Comparison of ENCODE assay signal across 5 fruit fly cellular contexts in the genomic region with DNA sequence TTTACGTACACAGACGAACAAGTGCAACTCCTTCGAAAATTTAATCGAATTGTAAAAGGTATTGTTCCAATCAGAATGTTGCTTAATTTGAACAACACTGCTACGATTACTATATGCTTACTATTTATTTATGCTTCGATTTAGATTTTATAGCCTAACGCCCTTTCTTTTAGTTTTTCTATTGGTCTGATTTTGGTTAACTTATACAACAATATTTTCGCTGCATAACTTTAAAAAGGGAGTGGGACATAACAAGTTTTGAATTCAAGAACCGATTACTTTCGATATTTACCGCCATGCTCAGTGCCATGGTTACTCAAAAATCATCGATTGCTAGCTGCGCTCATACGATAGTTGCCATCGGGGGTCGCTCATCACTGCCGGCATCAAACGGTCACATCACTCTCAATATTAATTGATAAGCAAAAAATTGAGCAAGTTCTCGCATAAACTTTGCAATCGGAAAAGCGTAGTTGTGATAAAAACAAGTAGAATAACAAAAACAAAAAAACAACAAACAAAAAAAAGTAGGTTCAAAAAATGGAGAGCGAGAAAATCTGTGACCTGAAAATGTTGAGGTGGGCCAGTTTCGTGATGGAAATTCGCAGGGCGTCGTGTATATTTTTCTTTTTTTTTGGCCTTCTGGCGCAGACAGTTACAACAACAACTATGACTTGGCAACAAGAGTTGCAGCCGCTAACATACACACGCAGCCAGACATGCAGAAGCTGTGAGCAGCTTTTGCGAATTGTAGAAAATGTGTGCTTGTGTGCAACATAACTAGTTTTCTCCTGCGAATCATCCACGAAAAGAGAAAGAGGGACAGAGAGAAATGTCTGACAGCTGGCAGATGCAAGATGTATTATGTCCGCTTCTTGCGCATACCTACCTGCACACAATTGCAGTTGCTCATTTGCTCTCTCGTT.
TF ChIP-seq lines count a peak whose summit lies in the region.

A gene (minus strand): TSS at position 51 of the 926 bp plus-strand sequence.
A gene (plus strand): TSS at position 396 of the 926 bp plus-strand sequence.

- TF ChIP-seq CTCF in whole organism, embryonic (GFP tag; optimal IDR thresholded peaks at IDR 0.05; lab: Kevin White, UChicago), result no peak

TF ChIP-seq in whole organism, adult, 20 proteins besides CTCF, POLR2A, EP300 and RAD21 (continues in another document):
- TF ChIP-seq CG12768 (GFP tag; optimal IDR thresholded peaks at IDR 0.05; lab: Kevin White, UChicago), result no peak
- peak; percentile 25 for TF ChIP-seq cic (GFP tag; optimal IDR thresholded peaks at IDR 0.05; lab: Kevin White, UChicago)
- TF ChIP-seq CG33017 (tag; optimal IDR thresholded peaks at IDR 0.05; lab: Kevin White, UChicago), result no peak
- peak; percentile 13 for TF ChIP-seq Crg-1 (GFP tag; optimal IDR thresholded peaks at IDR 0.05; lab: Kevin White, UChicago)
- no peak for TF ChIP-seq kay (GFP tag; lab: Kevin White, UChicago; ENCODE audit: borderline replicate concordance)
- peak; percentile 41 for TF ChIP-seq CG7101 (tag; optimal IDR thresholded peaks at IDR 0.05; lab: Kevin White, UChicago)
- peak; percentile 12 for TF ChIP-seq CG14711 (tag; optimal IDR thresholded peaks at IDR 0.05; lab: Kevin White, UChicago)
- TF ChIP-seq Clk (GFP tag; optimal IDR thresholded peaks at IDR 0.05; lab: Kevin White, UChicago), result no peak
- no peak for TF ChIP-seq ovo (GFP tag; optimal IDR thresholded peaks at IDR 0.05; lab: Kevin White, UChicago)
- TF ChIP-seq Mnt (GFP tag; optimal IDR thresholded peaks at IDR 0.05; lab: Kevin White, UChicago), result peak; percentile 38
- peak; percentile 87 for TF ChIP-seq tj (GFP tag; optimal IDR thresholded peaks at IDR 0.05; lab: Kevin White, UChicago)
- TF ChIP-seq CG7045 (GFP tag; optimal IDR thresholded peaks at IDR 0.05; lab: Kevin White, UChicago), result no peak
- no peak for TF ChIP-seq toe (GFP tag; optimal IDR thresholded peaks at IDR 0.05; lab: Kevin White, UChicago)
- peak; percentile 78 for TF ChIP-seq bab1 (GFP tag; optimal IDR thresholded peaks at IDR 0.05; lab: Kevin White, UChicago)
- no peak for TF ChIP-seq pad (GFP tag; optimal IDR thresholded peaks at IDR 0.05; lab: Kevin White, UChicago)
- no peak for TF ChIP-seq cnc (optimal IDR thresholded peaks at IDR 0.05; lab: Kevin White, UChicago)

TF ChIP-seq in whole organism, embryonic, 481 proteins besides CTCF, POLR2A, EP300 and RAD21 (continues in another document):
- TF ChIP-seq stc (GFP tag; IDR thresholded peaks at IDR 0.05; lab: Robert Waterston, UW) (no peak), MBD-R2 (GFP tag; IDR thresholded peaks at IDR 0.05; lab: Robert Waterston, UW) (peak; percentile 69; the same call in 1 of the 2 replicates), Hr78 (GFP tag; optimal IDR thresholded peaks at IDR 0.05; lab: Kevin White, UChicago) (no peak), amos (GFP tag; IDR thresholded peaks at IDR 0.05; lab: Robert Waterston, UW; ENCODE audit: partially characterized antibody) (peak; percentile 95), CG4820 (GFP tag; optimal IDR thresholded peaks at IDR 0.05; lab: Kevin White, UChicago) (no peak), Trl (optimal IDR thresholded peaks at IDR 0.05; lab: Kevin White, UChicago) (peak; percentile 3 to 26), Trl (GFP tag; optimal IDR thresholded peaks at IDR 0.05; lab: Kevin White, UChicago) (no peak), CG1647 (GFP tag; optimal IDR thresholded peaks at IDR 0.05; lab: Kevin White, UChicago) (no peak), CG10209 (GFP tag; optimal IDR thresholded peaks at IDR 0.05; lab: Kevin White, UChicago) (no peak), MTF-1 (GFP tag; optimal IDR thresholded peaks at IDR 0.05; lab: Kevin White, UChicago; ENCODE audit: borderline replicate concordance) (no peak), CG1792 (GFP tag; optimal IDR thresholded peaks at IDR 0.05; lab: Kevin White, UChicago) (no peak), CG11695 (GFP tag; IDR thresholded peaks at IDR 0.05; lab: Robert Waterston, UW) (no peak), Sin3A (optimal IDR thresholded peaks at IDR 0.05; lab: Kevin White, UChicago) (peak; percentile 44), CG13123 (GFP tag; optimal IDR thresholded peaks at IDR 0.05; lab: Kevin White, UChicago) (no peak), CG11398 (GFP tag; optimal IDR thresholded peaks at IDR 0.05; lab: Kevin White, UChicago) (no peak), crp (GFP tag; optimal IDR thresholded peaks at IDR 0.05; lab: Kevin White, UChicago) (peak in 1 of 2 experiments; percentile 22)

TF ChIP-seq in whole organism, prepupa, 60 proteins besides CTCF, POLR2A, EP300 and RAD21 (continues in another document):
- TF ChIP-seq eg (GFP tag; IDR thresholded peaks at IDR 0.05; lab: Robert Waterston, UW), result no peak
- TF ChIP-seq CG3919 (GFP tag; optimal IDR thresholded peaks at IDR 0.05; lab: Kevin White, UChicago), result no peak
- TF ChIP-seq acj6 (GFP tag; optimal IDR thresholded peaks at IDR 0.05; lab: Kevin White, UChicago), result no peak
- TF ChIP-seq esn (GFP tag; optimal IDR thresholded peaks at IDR 0.05; lab: Kevin White, UChicago), result peak; percentile 10
- TF ChIP-seq CG4318 (GFP tag; optimal IDR thresholded peaks at IDR 0.05; lab: Kevin White, UChicago), result no peak
- TF ChIP-seq CG34406 (GFP tag; optimal IDR thresholded peaks at IDR 0.05; lab: Kevin White, UChicago), result no peak
- TF ChIP-seq pdm3 (GFP tag; optimal IDR thresholded peaks at IDR 0.05; lab: Kevin White, UChicago), result no peak
- TF ChIP-seq Hr39 (GFP tag; optimal IDR thresholded peaks at IDR 0.05; lab: Kevin White, UChicago), result no peak
- no peak for TF ChIP-seq CG6792 (GFP tag; optimal IDR thresholded peaks at IDR 0.05; lab: Kevin White, UChicago)
- TF ChIP-seq Eip75B (GFP tag; optimal IDR thresholded peaks at IDR 0.05; lab: Kevin White, UChicago), result peak; percentile 2
- TF ChIP-seq Eip93F (GFP tag; optimal IDR thresholded peaks at IDR 0.05; lab: Kevin White, UChicago), result no peak
- peak; percentile 53 for TF ChIP-seq svp (GFP tag; lab: Kevin White, UChicago)
- TF ChIP-seq net (GFP tag; optimal IDR thresholded peaks at IDR 0.05; lab: Kevin White, UChicago), result peak; percentile 20
- TF ChIP-seq fkh (GFP tag; optimal IDR thresholded peaks at IDR 0.05; lab: Kevin White, UChicago), result no peak
- TF ChIP-seq CG32006 (GFP tag; optimal IDR thresholded peaks at IDR 0.05; lab: Kevin White, UChicago), result no peak
- TF ChIP-seq CG8632 (GFP tag; optimal IDR thresholded peaks at IDR 0.05; lab: Kevin White, UChicago), result no peak
- TF ChIP-seq CG11294 (GFP tag; IDR thresholded peaks at IDR 0.05; lab: Robert Waterston, UW), result no peak
- TF ChIP-seq CG7368 (GFP tag; optimal IDR thresholded peaks at IDR 0.05; lab: Kevin White, UChicago), result no peak

TF ChIP-seq in whole organism, pupa, 21 proteins besides CTCF, POLR2A, EP300 and RAD21:
- TF ChIP-seq CG9948 (tag; optimal IDR thresholded peaks at IDR 0.05; lab: Kevin White, UChicago), result no peak
- TF ChIP-seq EcR (GFP tag; optimal IDR thresholded peaks at IDR 0.05; lab: Kevin White, UChicago), result peak; percentile 25
- peak; percentile 8 for TF ChIP-seq Pif1B (GFP tag; optimal IDR thresholded peaks at IDR 0.05; lab: Kevin White, UChicago)
- peak; percentile 2 for TF ChIP-seq CG8159 (tag; optimal IDR thresholded peaks at IDR 0.05; lab: Kevin White, UChicago)
- no peak for TF ChIP-seq CG4496 (GFP tag; IDR thresholded peaks at IDR 0.05; lab: Robert Waterston, UW)
- peak; percentile 12 for TF ChIP-seq CG8301 (tag; optimal IDR thresholded peaks at IDR 0.05; lab: Kevin White, UChicago)
- TF ChIP-seq CG15710 (tag; optimal IDR thresholded peaks at IDR 0.05; lab: Kevin White, UChicago), result no peak
- TF ChIP-seq CG34367 (tag; optimal IDR thresholded peaks at IDR 0.05; lab: Kevin White, UChicago), result no peak
TF ChIP-seq in whole organism, pupa: peak in this region for 4.

TF ChIP-seq in whole organism, wandering third instar larva, 38 proteins besides CTCF, POLR2A, EP300 and RAD21:
- TF ChIP-seq CG9705 (GFP tag; optimal IDR thresholded peaks at IDR 0.05; lab: Kevin White, UChicago) (no peak), Jra (GFP tag; optimal IDR thresholded peaks at IDR 0.05; lab: Kevin White, UChicago) (peak; percentile 39), ey (GFP tag; optimal IDR thresholded peaks at IDR 0.05; lab: Kevin White, UChicago) (no peak), br (GFP tag; optimal IDR thresholded peaks at IDR 0.05; lab: Kevin White, UChicago) (no peak), jim (GFP tag; optimal IDR thresholded peaks at IDR 0.05; lab: Kevin White, UChicago) (no peak), psq (GFP tag; optimal IDR thresholded peaks at IDR 0.05; lab: Kevin White, UChicago) (peak; percentile 36)
